Worm (Caenorhabditis elegans) whole organism, L1 larva: Measurements from ENCODE around the gene Y49F6B.8.

Experiments used
- ama-1 ChIP-seq: fragments of 150-350 bp; optimal IDR thresholded peaks from 2 replicates; lab custom pipeline; 2014
- dpl-1 ChIP-seq, 3 experiments: fragments of 150-350 bp in 2 of 3; sonication (generic microtip) in 1 of 3; optimal IDR thresholded peaks; 2 replicates each; lab custom pipeline; 2014 to 2017; ENCODE audit warnings: missing biosample characterization in 3 of 3, missing genetic modification characterization in 3 of 3, missing genetic modification reagents in 3 of 3
- efl-1 ChIP-seq, 4 experiments: fragments of 150-350 bp; optimal IDR thresholded peaks in 3 of 4; peaks in 1 of 4; 1 replicate in 1 of 4; 2 replicates in 3 of 4; lab custom pipeline; 2014; ENCODE audit warnings: missing biosample characterization in 2 of 4, missing genetic modification characterization in 2 of 4, missing genetic modification reagents in 2 of 4
- fkh-10 ChIP-seq: sonication (generic microtip); optimal IDR thresholded peaks from 2 replicates; lab custom pipeline; 2017; ENCODE audit warnings: missing biosample characterization, missing genetic modification reagents, missing genetic modification characterization
- hlh-17 ChIP-seq: fragments of 200-800 bp; sonication (Bioruptor generic); optimal IDR thresholded peaks from 2 replicates; lab custom pipeline; 2018; ENCODE audit warnings: missing genetic modification characterization, mild to moderate bottlenecking, missing compliant biosample characterization, moderate library complexity, borderline replicate concordance
- lin-13 ChIP-seq: fragments of 150-350 bp; optimal IDR thresholded peaks from 2 replicates; lab custom pipeline; 2014; ENCODE audit warnings: missing biosample characterization, missing genetic modification reagents, missing genetic modification characterization
- nhr-11 ChIP-seq: fragments of 150-350 bp; optimal IDR thresholded peaks from 2 replicates; lab custom pipeline; 2014; ENCODE audit warnings: missing biosample characterization, missing genetic modification characterization
- nhr-77 ChIP-seq: fragments of 150-350 bp; optimal IDR thresholded peaks from 2 replicates; lab custom pipeline; 2014; ENCODE audit warnings: missing biosample characterization, missing genetic modification characterization
- pqm-1 ChIP-seq: sonication (generic microtip); optimal IDR thresholded peaks from 3 replicates; lab custom pipeline; 2017; ENCODE audit warnings: missing biosample characterization, missing genetic modification characterization
- snpc-4 ChIP-seq: fragments of 150-350 bp; optimal IDR thresholded peaks from 2 replicates; lab custom pipeline; 2014; ENCODE audit warnings: missing biosample characterization, missing genetic modification characterization
- ztf-4 ChIP-seq: fragments of 150-350 bp; optimal IDR thresholded peaks from 2 replicates; lab custom pipeline; 2014; ENCODE audit warnings: missing biosample characterization, missing genetic modification characterization

DNA sequence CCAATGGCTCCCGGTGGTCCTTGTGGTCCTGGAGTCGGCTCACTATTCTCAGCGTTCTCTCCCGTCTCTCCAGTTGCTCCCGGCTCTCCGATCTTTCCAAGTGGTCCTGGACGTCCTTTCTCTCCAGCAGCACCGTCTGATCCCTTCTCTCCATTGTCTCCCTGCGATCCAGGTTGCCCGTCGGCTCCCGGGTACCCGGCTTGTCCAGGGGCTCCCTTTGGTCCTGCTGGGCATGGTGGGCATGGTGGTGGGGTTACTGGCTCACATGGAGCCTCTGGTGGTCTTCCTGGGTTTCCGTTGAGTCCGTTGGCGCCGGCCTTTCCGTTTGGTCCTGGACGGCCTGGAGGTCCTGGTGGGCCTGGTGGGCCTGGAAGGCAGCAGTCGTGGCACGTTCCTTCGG lies 18.9 kb upstream of the Y49F6B.8 start:
- TF ChIP-seq pqm-1 (tag; lab: Kevin White, UChicago) (no peak), ztf-4 (no peak), snpc-4 (tag; lab: Kevin White, UChicago) (no peak), dpl-1 (GFP tag; optimal IDR thresholded peaks at IDR 0.05; lab: Kevin White, UChicago) (no peak), nhr-77 (tag; lab: Kevin White, UChicago) (no peak), lin-13 (no peak), efl-1 (optimal IDR thresholded peaks at IDR 0.05; lab: Kevin White, UChicago) (no peak), efl-1 (GFP tag; optimal IDR thresholded peaks at IDR 0.05 in 1 of 2; lab: Kevin White, UChicago) (no peak), nhr-11 (no peak), hlh-17 (no peak), ama-1 (lab: Kevin White, UChicago) (no peak), fkh-10 (GFP tag; lab: Kevin White, UChicago) (no peak)
